Fruit fly (Drosophila melanogaster) whole organism, embryonic: ENCODE data around the gene Grip128.

Experiments
- Bteb2 ChIP-seq: fragments of 200-800 bp; sonication (Bioruptor generic); optimal IDR thresholded peaks from 2 replicates; lab custom pipeline; 2016; ENCODE audit warnings: missing biosample characterization, missing genetic modification characterization
- CG11560 ChIP-seq: fragments of 200-800 bp; sonication (Bioruptor generic); IDR thresholded peaks from 3 replicates; pipeline ENCODE4 v1.3.6; 2022; ENCODE audit warnings: missing biosample characterization, missing genetic modification characterization
- CG13287 ChIP-seq: fragments of 200-800 bp; sonication (Bioruptor generic); IDR thresholded peaks from 2 replicates; pipeline ENCODE4 v1.3.6; 2022; ENCODE audit warnings: missing biosample characterization, missing genetic modification characterization; ENCODE audit not compliant: partially characterized antibody
- CG17361 ChIP-seq: fragments of 200-800 bp; sonication (Bioruptor generic); IDR thresholded peaks from 3 replicates; pipeline ENCODE4 v1.3.6; 2022; ENCODE audit warnings: missing biosample characterization, missing genetic modification characterization
- CG17568 ChIP-seq: fragments of 200-800 bp; sonication (Bioruptor generic); optimal IDR thresholded peaks from 2 replicates; lab custom pipeline; 2018; ENCODE audit warnings: missing biosample characterization, mild to moderate bottlenecking, missing genetic modification characterization, moderate library complexity
- CG18011 ChIP-seq: fragments of 200-800 bp; sonication (Bioruptor generic); optimal IDR thresholded peaks from 2 replicates; lab custom pipeline; 2017; ENCODE audit warnings: missing biosample characterization, missing genetic modification characterization, mild to moderate bottlenecking, moderate library complexity, missing genotype
- CG2116 ChIP-seq: fragments of 200-800 bp; sonication (Bioruptor generic); optimal IDR thresholded peaks from 3 replicates; lab custom pipeline; 2018; ENCODE audit warnings: missing biosample characterization, mild to moderate bottlenecking, missing genetic modification characterization
- CG2199 ChIP-seq: fragments of 200-800 bp; sonication (Bioruptor generic); IDR thresholded peaks from 3 replicates; pipeline ENCODE4 v1.3.6; 2022; ENCODE audit warnings: missing biosample characterization, missing genetic modification characterization
- CG2875 ChIP-seq: fragments of 200-800 bp; sonication (Bioruptor generic); optimal IDR thresholded peaks from 2 replicates; lab custom pipeline; 2017; ENCODE audit warnings: missing biosample characterization, mild to moderate bottlenecking, missing genetic modification characterization, missing genetic modification reagents
- CG31441 ChIP-seq: fragments of 200-800 bp; sonication (Bioruptor generic); IDR thresholded peaks from 2 replicates; pipeline ENCODE4 v1.3.6; 2022; ENCODE audit warnings: missing biosample characterization, missing genetic modification characterization
- CG3163 ChIP-seq: fragments of 200-800 bp; sonication (Bioruptor generic); optimal IDR thresholded peaks from 3 replicates; lab custom pipeline; 2016; ENCODE audit warnings: missing biosample characterization, missing genetic modification characterization
- CG34224 ChIP-seq: fragments of 200-800 bp; sonication (Bioruptor generic); IDR thresholded peaks from 3 replicates; pipeline ENCODE4 v1.3.6; 2022; ENCODE audit warnings: missing biosample characterization, missing genetic modification characterization; ENCODE audit not compliant: partially characterized antibody
- CG7786 ChIP-seq: fragments of 200-800 bp; sonication (Bioruptor generic); optimal IDR thresholded peaks from 2 replicates; lab custom pipeline; 2016; ENCODE audit warnings: missing biosample characterization, missing genetic modification characterization
- CG7839 ChIP-seq: fragments of 200-800 bp; sonication (Bioruptor generic); optimal IDR thresholded peaks from 3 replicates; lab custom pipeline; 2018; ENCODE audit warnings: missing biosample characterization, mild to moderate bottlenecking, missing genetic modification characterization, moderate library complexity
- CG8359 ChIP-seq: fragments of 200-800 bp; sonication (Bioruptor generic); optimal IDR thresholded peaks from 2 replicates; lab custom pipeline; 2017; ENCODE audit warnings: missing biosample characterization, mild to moderate bottlenecking, missing genetic modification characterization, borderline replicate concordance
- CG9215 ChIP-seq: fragments of 200-800 bp; sonication (Bioruptor generic); IDR thresholded peaks from 2 replicates; pipeline ENCODE4 v1.3.6; 2022; ENCODE audit warnings: missing biosample characterization, missing genetic modification characterization
- CG9817 ChIP-seq: fragments of 200-800 bp; sonication (Bioruptor generic); optimal IDR thresholded peaks from 2 replicates; lab custom pipeline; 2018; ENCODE audit warnings: missing biosample characterization, mild to moderate bottlenecking, missing genetic modification characterization, moderate library complexity
- Chrac-16 ChIP-seq: fragments of 200-800 bp; sonication (Bioruptor generic); optimal IDR thresholded peaks from 3 replicates; lab custom pipeline; 2016; ENCODE audit warnings: missing biosample characterization, missing genetic modification characterization
- CkIIα-i1 ChIP-seq: fragments of 200-800 bp; sonication (Bioruptor generic); IDR thresholded peaks from 2 replicates; pipeline ENCODE4 v1.3.6; 2022; ENCODE audit warnings: missing biosample characterization, missing genetic modification characterization
- Elba2 ChIP-seq: fragments of 200-800 bp; sonication (Bioruptor generic); optimal IDR thresholded peaks from 3 replicates; lab custom pipeline; 2016; ENCODE audit warnings: missing biosample characterization, missing genetic modification characterization
- Ets65A ChIP-seq: fragments of 200-800 bp; sonication (Bioruptor generic); peaks from one replicate; lab custom pipeline; 2016; ENCODE audit warnings: missing biosample characterization, missing genetic modification characterization
- Hmx ChIP-seq: fragments of 200-800 bp; sonication (Bioruptor generic); optimal IDR thresholded peaks from 2 replicates; lab custom pipeline; 2016; ENCODE audit warnings: missing biosample characterization, missing genetic modification characterization
- Lhr ChIP-seq: fragments of 200-800 bp; sonication (Bioruptor generic); optimal IDR thresholded peaks from 3 replicates; lab custom pipeline; 2017; ENCODE audit warnings: mild to moderate bottlenecking, missing biosample characterization, missing genetic modification reagents, missing genetic modification characterization
- Max ChIP-seq: fragments of 200-800 bp; sonication (Bioruptor generic); optimal IDR thresholded peaks from 2 replicates; lab custom pipeline; 2016; ENCODE audit warnings: missing biosample characterization, mild to moderate bottlenecking, missing genetic modification characterization
- Myb ChIP-seq: fragments of 200-800 bp; sonication (Bioruptor generic); optimal IDR thresholded peaks from 2 replicates; lab custom pipeline; 2016; ENCODE audit warnings: missing biosample characterization, missing genetic modification characterization
- NFAT ChIP-seq: fragments of 200-800 bp; sonication (Bioruptor generic); IDR thresholded peaks from 2 replicates; pipeline ENCODE4 v1.3.6; 2022; ENCODE audit warnings: missing biosample characterization, missing genetic modification characterization
- Nf-YA ChIP-seq: fragments of 200-800 bp; sonication (Bioruptor generic); IDR thresholded peaks from 2 replicates; pipeline ENCODE4 v1.3.6; 2022; ENCODE audit warnings: missing biosample characterization, missing genetic modification characterization
- Opbp ChIP-seq: fragments of 200-800 bp; sonication (Bioruptor generic); IDR thresholded peaks from 3 replicates; pipeline ENCODE4 v1.3.6; 2022; ENCODE audit warnings: missing biosample characterization, missing genetic modification characterization; ENCODE audit not compliant: partially characterized antibody
- Side ChIP-seq: fragments of 200-800 bp; sonication (Bioruptor generic); optimal IDR thresholded peaks from 2 replicates; lab custom pipeline; 2016; ENCODE audit warnings: missing biosample characterization, missing genetic modification characterization
- Sox102F ChIP-seq: fragments of 200-800 bp; sonication (Bioruptor generic); optimal IDR thresholded peaks from 2 replicates; lab custom pipeline; 2018; ENCODE audit warnings: missing biosample characterization, mild to moderate bottlenecking, missing genetic modification characterization, moderate library complexity
- Xbp1 ChIP-seq: fragments of 200-800 bp; sonication (Bioruptor generic); optimal IDR thresholded peaks from 3 replicates; lab custom pipeline; 2016; ENCODE audit warnings: missing biosample characterization, mild to moderate bottlenecking, missing genetic modification characterization
- ara ChIP-seq: fragments of 200-800 bp; sonication (Bioruptor generic); IDR thresholded peaks from 2 replicates; pipeline ENCODE4 v1.3.6; 2022; ENCODE audit warnings: missing biosample characterization, missing genetic modification characterization
- bbx ChIP-seq: fragments of 200-800 bp; sonication (Bioruptor generic); IDR thresholded peaks from 2 replicates; pipeline ENCODE4 v1.3.6; 2022; ENCODE audit warnings: missing biosample characterization, missing genetic modification characterization; ENCODE audit not compliant: partially characterized antibody
- ci ChIP-seq: fragments of 200-800 bp; sonication (Bioruptor generic); IDR thresholded peaks from 3 replicates; pipeline ENCODE4 v1.3.6; 2022; ENCODE audit warnings: missing biosample characterization, missing genetic modification characterization
- dysf ChIP-seq: fragments of 200-800 bp; sonication (Bioruptor generic); IDR thresholded peaks from 3 replicates; pipeline ENCODE4 v1.3.6; 2022; ENCODE audit warnings: missing biosample characterization, missing genetic modification characterization
- emc ChIP-seq: fragments of 200-800 bp; sonication (Bioruptor generic); optimal IDR thresholded peaks from 2 replicates; lab custom pipeline; 2016; ENCODE audit warnings: missing biosample characterization, missing genetic modification characterization
- esg ChIP-seq: fragments of 200-800 bp; sonication (Bioruptor generic); conservative IDR thresholded peaks from 2 replicates; pipeline ENCODE4 v1.3.6; 2022; ENCODE audit warnings: missing biosample characterization, missing genetic modification characterization
- gce ChIP-seq: fragments of 200-800 bp; sonication (Bioruptor generic); IDR thresholded peaks from 3 replicates; pipeline ENCODE4 v1.3.6; 2022; ENCODE audit warnings: missing biosample characterization, missing genetic modification characterization
- gfzf ChIP-seq: fragments of 200-800 bp; sonication (Bioruptor generic); optimal IDR thresholded peaks from 2 replicates; lab custom pipeline; 2016; ENCODE audit warnings: missing biosample characterization, mild to moderate bottlenecking, missing genetic modification characterization, moderate library complexity
- h ChIP-seq: fragments of >200 bp; optimal IDR thresholded peaks from 2 replicates; lab custom pipeline; 2017
- her ChIP-seq: fragments of 200-800 bp; sonication (Bioruptor generic); optimal IDR thresholded peaks from 2 replicates; lab custom pipeline; 2016; ENCODE audit warnings: missing biosample characterization, missing genetic modification characterization
- kah ChIP-seq: fragments of 200-800 bp; sonication (Bioruptor generic); optimal IDR thresholded peaks from 2 replicates; lab custom pipeline; 2018; ENCODE audit warnings: missing biosample characterization, mild to moderate bottlenecking, missing genetic modification characterization
- lbe ChIP-seq: fragments of 200-800 bp; sonication (Bioruptor generic); optimal IDR thresholded peaks from 2 replicates; lab custom pipeline; 2016; ENCODE audit warnings: missing biosample characterization, mild to moderate bottlenecking, missing genetic modification characterization
- mirr ChIP-seq: fragments of 200-800 bp; sonication (Bioruptor generic); optimal IDR thresholded peaks from 3 replicates; lab custom pipeline; 2018; ENCODE audit warnings: missing biosample characterization, mild to moderate bottlenecking, missing genetic modification characterization
- pzg ChIP-seq: fragments of 200-800 bp; sonication (Bioruptor generic); optimal IDR thresholded peaks from 3 replicates; lab custom pipeline; 2018; ENCODE audit warnings: missing biosample characterization, mild to moderate bottlenecking, missing genetic modification characterization, moderate library complexity
- slp2 ChIP-seq: fragments of 200-800 bp; sonication (Bioruptor generic); optimal IDR thresholded peaks from 2 replicates; lab custom pipeline; 2016; ENCODE audit warnings: missing biosample characterization, missing genetic modification characterization
- tin ChIP-seq: fragments of 200-800 bp; sonication (Bioruptor generic); optimal IDR thresholded peaks from 3 replicates; lab custom pipeline; 2016; ENCODE audit warnings: missing biosample characterization, missing genetic modification characterization
- tna ChIP-seq: fragments of 200-800 bp; sonication (Bioruptor generic); IDR thresholded peaks from 2 replicates; pipeline ENCODE4 v1.3.6; 2022; ENCODE audit warnings: missing biosample characterization, missing genetic modification characterization; ENCODE audit not compliant: partially characterized antibody
- toy ChIP-seq: fragments of 200-800 bp; sonication (Bioruptor generic); IDR thresholded peaks from 2 replicates; pipeline ENCODE4 v1.3.6; 2022; ENCODE audit warnings: missing biosample characterization, missing genetic modification characterization
- trem ChIP-seq: fragments of 200-800 bp; optimal IDR thresholded peaks from 3 replicates; lab custom pipeline; 2019; ENCODE audit warnings: missing biosample characterization, mild to moderate bottlenecking, missing genetic modification characterization, moderate library complexity
- wor ChIP-seq: fragments of 200-800 bp; sonication (Bioruptor generic); IDR thresholded peaks from 2 replicates; pipeline ENCODE4 v1.3.6; 2022; ENCODE audit warnings: missing biosample characterization, missing genetic modification characterization
- zf30C ChIP-seq: fragments of 200-800 bp; sonication (Bioruptor generic); optimal IDR thresholded peaks from 3 replicates; lab custom pipeline; 2018; ENCODE audit warnings: missing biosample characterization, mild to moderate bottlenecking, missing genetic modification characterization
- zfh1 ChIP-seq: fragments of 200-800 bp; sonication (Bioruptor generic); IDR thresholded peaks from 3 replicates; pipeline ENCODE4 v1.3.6; 2022; ENCODE audit warnings: missing biosample characterization, missing genetic modification characterization

Grip128 gene

DNA sequence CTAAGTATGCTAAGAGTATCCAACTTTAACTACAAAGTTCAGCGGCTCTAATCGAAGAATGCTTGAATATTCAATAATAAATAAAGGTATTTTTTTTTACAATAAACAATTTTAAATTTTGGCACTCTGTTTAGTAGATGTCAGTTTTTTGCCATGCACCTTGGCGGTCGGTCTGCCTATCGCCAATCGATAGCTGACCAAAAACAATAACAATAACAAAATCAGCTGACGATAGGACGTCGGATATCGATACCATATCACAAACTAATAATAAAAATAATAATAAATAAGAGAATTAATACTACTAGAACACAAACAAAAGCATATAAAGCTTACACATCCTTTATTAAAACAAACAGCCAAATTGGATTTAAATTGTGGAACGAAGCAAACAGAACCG, 14.8 kb upstream of the Grip128 start, which contains the start of gene Gmap (continued):
- TF ChIP-seq CG7839 (tag; lab: Kevin White, UChicago): no peak
- TF ChIP-seq NFAT (GFP tag; lab: Robert Waterston, UW): no peak
- no peak for TF ChIP-seq CG31441 (GFP tag; lab: Robert Waterston, UW)
- TF ChIP-seq her (GFP tag; lab: Kevin White, UChicago): no peak
- TF ChIP-seq CG9817 (tag; lab: Kevin White, UChicago): no peak
- no peak for TF ChIP-seq zfh1 (GFP tag; lab: Robert Waterston, UW)
- peak; percentile 97 for TF ChIP-seq CG18011
- no peak for TF ChIP-seq esg (GFP tag; lab: Robert Waterston, UW)
- TF ChIP-seq wor (GFP tag; lab: Robert Waterston, UW): no peak
- TF ChIP-seq gce (GFP tag; lab: Robert Waterston, UW): no peak
- no peak for TF ChIP-seq CG3163
- TF ChIP-seq kah (GFP tag; lab: Kevin White, UChicago): no peak
- peak; percentile 96 for TF ChIP-seq tna
- TF ChIP-seq gfzf: no peak
- TF ChIP-seq Elba2 (GFP tag; lab: Kevin White, UChicago): no peak
- no peak for TF ChIP-seq emc (GFP tag; lab: Kevin White, UChicago)
- TF ChIP-seq CG34224: peak; percentile 88
- no peak for TF ChIP-seq CkIIα-i1 (GFP tag; lab: Robert Waterston, UW)
- no peak for TF ChIP-seq Sox102F
- TF ChIP-seq CG2199 (GFP tag; lab: Robert Waterston, UW): no peak
- no peak for TF ChIP-seq CG17361
- TF ChIP-seq zf30C: no peak
- no peak for TF ChIP-seq CG8359 (GFP tag; lab: Kevin White, UChicago)
- no peak for TF ChIP-seq h (lab: Kevin White, UChicago)
- peak; percentile 2 for TF ChIP-seq Myb
- no peak for TF ChIP-seq slp2
- peak; percentile 75 for TF ChIP-seq CG2116 (GFP tag; lab: Kevin White, UChicago)
- no peak for TF ChIP-seq Nf-YA
- peak; percentile 17 for TF ChIP-seq trem
- no peak for TF ChIP-seq lbe (GFP tag; lab: Kevin White, UChicago)
- no peak for TF ChIP-seq Lhr (GFP tag; lab: Kevin White, UChicago)
- peak; percentile 80; the same call in 2 of the 3 replicates for TF ChIP-seq Opbp (GFP tag; lab: Robert Waterston, UW)
- TF ChIP-seq Side: no peak
- TF ChIP-seq Chrac-16 (GFP tag; lab: Kevin White, UChicago): no peak
- TF ChIP-seq mirr: no peak
- TF ChIP-seq Bteb2 (GFP tag; lab: Kevin White, UChicago): no peak
- no peak for TF ChIP-seq toy (GFP tag; lab: Robert Waterston, UW)
- TF ChIP-seq CG13287: peak; percentile 81
- TF ChIP-seq Ets65A (GFP tag; lab: Kevin White, UChicago): no peak
- TF ChIP-seq tin (GFP tag; lab: Kevin White, UChicago): no peak
- TF ChIP-seq CG17568 (GFP tag; lab: Kevin White, UChicago): no peak
- TF ChIP-seq Hmx (GFP tag; lab: Kevin White, UChicago): no peak
- no peak for TF ChIP-seq CG9215 (GFP tag; lab: Robert Waterston, UW)
- TF ChIP-seq CG2875 (GFP tag; lab: Kevin White, UChicago): no peak
- no peak for TF ChIP-seq CG11560 (tag; lab: Robert Waterston, UW)
- TF ChIP-seq Max (GFP tag; lab: Kevin White, UChicago): no peak
- peak; percentile 37 for TF ChIP-seq Xbp1 (GFP tag; lab: Kevin White, UChicago)
- no peak for TF ChIP-seq dysf (GFP tag; lab: Robert Waterston, UW)
- no peak for TF ChIP-seq ara (GFP tag; lab: Robert Waterston, UW)
- TF ChIP-seq bbx: peak; percentile 91
- TF ChIP-seq pzg: peak; percentile 60
- no peak for TF ChIP-seq CG7786 (GFP tag; lab: Kevin White, UChicago)
- no peak for TF ChIP-seq ci (GFP tag; lab: Robert Waterston, UW)
